Worm (Caenorhabditis elegans) whole organism, L3 larva: Measurements from ENCODE around the gene vps-53.

Source experiments
- R02D3.7 ChIP-seq: fragments of 150-350 bp; optimal IDR thresholded peaks from 2 replicates; lab custom pipeline; 2014; ENCODE audit warnings: missing biosample characterization, missing genetic modification characterization
- aly-2 ChIP-seq: fragments of 150-350 bp; optimal IDR thresholded peaks from 2 replicates; lab custom pipeline; 2014; ENCODE audit warnings: missing biosample characterization, missing genetic modification characterization
- ama-1 ChIP-seq: fragments of 150-350 bp; optimal IDR thresholded peaks from 2 replicates; lab custom pipeline; 2018
- ceh-82 ChIP-seq: fragments of 150-350 bp; optimal IDR thresholded peaks from 2 replicates; lab custom pipeline; 2014; ENCODE audit warnings: missing biosample characterization, missing genetic modification characterization
- daf-12 ChIP-seq: fragments of 150-350 bp; optimal IDR thresholded peaks from 2 replicates; lab custom pipeline; 2014; ENCODE audit warnings: missing biosample characterization, missing genetic modification reagents, missing genetic modification characterization
- egl-27 ChIP-seq: sonication (generic microtip); optimal IDR thresholded peaks from 4 replicates; lab custom pipeline; 2017; ENCODE audit warnings: missing biosample characterization, missing genetic modification reagents, missing genetic modification characterization
- egl-5 ChIP-seq: fragments of 150-350 bp; optimal IDR thresholded peaks from 2 replicates; lab custom pipeline; 2017; ENCODE audit warnings: missing biosample characterization, missing genetic modification reagents, missing genetic modification characterization, inconsistent platforms
- elt-1 ChIP-seq: fragments of 150-350 bp; optimal IDR thresholded peaks from 2 replicates; lab custom pipeline; 2014; ENCODE audit warnings: missing biosample characterization, missing genetic modification characterization
- elt-2 ChIP-seq: sonication (generic microtip); optimal IDR thresholded peaks from 2 replicates; lab custom pipeline; 2016; ENCODE audit warnings: missing genetic modification reagents, mild to moderate bottlenecking, missing genetic modification characterization, missing compliant biosample characterization
- elt-3 ChIP-seq, 3 experiments: fragments of 150-350 bp in 1 of 3; sonication (generic microtip) in 2 of 3; optimal IDR thresholded peaks; 2 replicates in 2 of 3; 4 replicates in 1 of 3; lab custom pipeline; 2014 to 2017; ENCODE audit warnings: missing biosample characterization in 3 of 3, missing genetic modification characterization in 3 of 3
- eor-1 ChIP-seq, 2 experiments: fragments of 150-350 bp; optimal IDR thresholded peaks; 2 replicates each; lab custom pipeline; 2014 to 2018; ENCODE audit warnings: missing biosample characterization in 2 of 2, missing genetic modification characterization in 2 of 2
- fkh-10 ChIP-seq: sonication (generic microtip); optimal IDR thresholded peaks from 2 replicates; lab custom pipeline; 2017; ENCODE audit warnings: missing biosample characterization, missing genetic modification reagents, missing genetic modification characterization
- jun-1 ChIP-seq: fragments of 150-350 bp; optimal IDR thresholded peaks from 2 replicates; lab custom pipeline; 2014; ENCODE audit warnings: missing biosample characterization, missing genetic modification reagents, missing genetic modification characterization
- lin-15B ChIP-seq: fragments of 150-350 bp; optimal IDR thresholded peaks from 2 replicates; lab custom pipeline; 2014; ENCODE audit warnings: missing biosample characterization, missing genetic modification characterization
- lin-39 ChIP-seq: fragments of 150-350 bp; optimal IDR thresholded peaks from 2 replicates; lab custom pipeline; 2018; ENCODE audit warnings: missing biosample characterization, missing genetic modification reagents, missing genetic modification characterization
- mml-1 ChIP-seq: fragments of 150-350 bp; sonication (generic microtip); optimal IDR thresholded peaks from 3 replicates; lab custom pipeline; 2014; ENCODE audit warnings: missing biosample characterization, missing genetic modification characterization
- nfya-1 ChIP-seq: sonication (generic microtip); optimal IDR thresholded peaks from 2 replicates; lab custom pipeline; 2017; ENCODE audit warnings: missing genetic modification characterization, mild to moderate bottlenecking, missing compliant biosample characterization, antibody characterized with exemption, moderate library complexity; ENCODE audit not compliant: insufficient read depth
- nhr-12 ChIP-seq: fragments of 150-350 bp; optimal IDR thresholded peaks from 2 replicates; lab custom pipeline; 2014; ENCODE audit warnings: missing biosample characterization, missing genetic modification characterization
- nhr-23 ChIP-seq: fragments of 150-350 bp; optimal IDR thresholded peaks from 2 replicates; lab custom pipeline; 2014; ENCODE audit warnings: missing biosample characterization, missing genetic modification reagents, missing genetic modification characterization
- nhr-28 ChIP-seq: fragments of 150-350 bp; optimal IDR thresholded peaks from 2 replicates; lab custom pipeline; 2014; ENCODE audit warnings: missing biosample characterization, missing genetic modification characterization
- nhr-43 ChIP-seq: sonication (generic microtip); optimal IDR thresholded peaks from 2 replicates; lab custom pipeline; 2016; ENCODE audit warnings: mild to moderate bottlenecking, missing genetic modification characterization, missing compliant biosample characterization; ENCODE audit not compliant: poor library complexity, severe bottlenecking
- nhr-67 ChIP-seq: fragments of 150-350 bp; optimal IDR thresholded peaks from 2 replicates; lab custom pipeline; 2014; ENCODE audit warnings: missing biosample characterization, missing genetic modification characterization
- nhr-76 ChIP-seq: fragments of 150-350 bp; sonication (generic microtip); optimal IDR thresholded peaks from 5 replicates; lab custom pipeline; 2014; ENCODE audit warnings: missing biosample characterization, missing genetic modification characterization
- nhr-77 ChIP-seq: fragments of 150-350 bp; optimal IDR thresholded peaks from 2 replicates; lab custom pipeline; 2014; ENCODE audit warnings: missing biosample characterization, missing genetic modification characterization
- pha-4 ChIP-seq: fragments of 150-350 bp; optimal IDR thresholded peaks from 2 replicates; lab custom pipeline; 2014; ENCODE audit warnings: missing biosample characterization, missing genetic modification reagents, missing genetic modification characterization
- pqm-1 ChIP-seq: fragments of 150-350 bp; optimal IDR thresholded peaks from 2 replicates; lab custom pipeline; 2017; ENCODE audit warnings: missing biosample characterization, missing genetic modification characterization, inconsistent platforms
- tbx-2 ChIP-seq: sonication (generic microtip); optimal IDR thresholded peaks from 2 replicates; lab custom pipeline; 2016; ENCODE audit warnings: mild to moderate bottlenecking, missing genetic modification characterization, missing compliant biosample characterization
- unc-39 ChIP-seq: sonication (generic microtip); optimal IDR thresholded peaks from 4 replicates; lab custom pipeline; 2017; ENCODE audit warnings: missing biosample characterization, missing genetic modification characterization

Gene vps-53

ce11 chrIII:9717243-9717642 lies 40.1 kb downstream of the vps-53 start (continued):
- TF ChIP-seq nhr-12 (tag; lab: Kevin White, UChicago) (no peak), aly-2 (peak; percentile 43), nhr-77 (peak; percentile 34), nhr-76 (tag; lab: Kevin White, UChicago) (no peak), ama-1 (peak; percentile 96), elt-1 (tag; lab: Kevin White, UChicago) (no peak)

- TF ChIP-seq nhr-67 (tag; lab: Kevin White, UChicago) (no peak), unc-39 (tag; lab: Kevin White, UChicago) (no peak), pqm-1 (tag; lab: Kevin White, UChicago) (peak; percentile 28), elt-2 (peak; percentile 80), daf-12 (tag; lab: Kevin White, UChicago) (no peak), elt-1 (tag; lab: Kevin White, UChicago) (no peak)
These were observed 42.6 kb downstream of the vps-53 start for ce11 chrIII:9714731-9715130.

ce11 chrIII:9713862-9714261 lies 43.5 kb downstream of the vps-53 start, which contains the start of gene ncx-6:
TSS of gene ncx-6 (minus strand) at chrIII:9713949.
- TF ChIP-seq mml-1 (tag; lab: Kevin White, UChicago) (no peak), egl-27 (tag; lab: Kevin White, UChicago) (no peak), elt-3 (tag; optimal IDR thresholded peaks at IDR 0.05; lab: Kevin White, UChicago) (no peak), unc-39 (tag; lab: Kevin White, UChicago) (no peak), tbx-2 (tag; lab: Kevin White, UChicago) (no peak), elt-2 (peak; percentile 76), pqm-1 (tag; lab: Kevin White, UChicago) (peak; percentile 0), jun-1 (tag; lab: Kevin White, UChicago) (no peak), R02D3.7 (no peak)

ce11 chrIII:9713182-9713581 lies 44.1 kb downstream of the vps-53 start:
- no peak for TF ChIP-seq elt-3 (tag; optimal IDR thresholded peaks at IDR 0.05; lab: Kevin White, UChicago)
- no peak for TF ChIP-seq nhr-43 (tag; lab: Kevin White, UChicago)
- no peak for TF ChIP-seq ceh-82 (tag; lab: Kevin White, UChicago)
- TF ChIP-seq nhr-28, result no peak
- TF ChIP-seq eor-1 (tag; optimal IDR thresholded peaks at IDR 0.05; lab: Kevin White, UChicago), result no peak
- TF ChIP-seq pha-4 (tag; lab: Kevin White, UChicago), result no peak

ce11 chrIII:9711163-9711562 lies 46.2 kb downstream of the vps-53 start:
- TF ChIP-seq pha-4 (tag; lab: Kevin White, UChicago) (no peak), tbx-2 (tag; lab: Kevin White, UChicago) (no peak), nhr-67 (tag; lab: Kevin White, UChicago) (no peak), R02D3.7 (no peak), ceh-82 (tag; lab: Kevin White, UChicago) (no peak), elt-3 (tag; optimal IDR thresholded peaks at IDR 0.05; lab: Kevin White, UChicago) (no peak), fkh-10 (GFP tag; lab: Kevin White, UChicago) (no peak), eor-1 (tag; optimal IDR thresholded peaks at IDR 0.05; lab: Kevin White, UChicago) (no peak), pqm-1 (tag; lab: Kevin White, UChicago) (no peak), daf-12 (tag; lab: Kevin White, UChicago) (no peak), nhr-76 (tag; lab: Kevin White, UChicago) (no peak), nfya-1 (tag; lab: Kevin White, UChicago) (no peak), nhr-23 (no peak)
- TF ChIP-seq, all 47 proteins: peak for 0

ce11 chrIII:9705157-9705905 lies 52.0 kb downstream of the vps-53 start:
- peak; percentile 18 for TF ChIP-seq egl-5 (tag; lab: Kevin White, UChicago)
- TF ChIP-seq lin-15B (tag; lab: Kevin White, UChicago), result no peak
- TF ChIP-seq lin-39 (tag; lab: Kevin White, UChicago), result peak; percentile 41
